Worm (Caenorhabditis elegans) whole organism, mixed stage, embryonic: ENCODE results near the gene fcmt-1.

Experiments used
- M03D4.4 ChIP-seq: sonication (generic microtip); optimal IDR thresholded peaks from 2 replicates; lab custom pipeline; 2017; ENCODE audit warnings: mild to moderate bottlenecking, missing genetic modification characterization, missing compliant biosample characterization
- bed-3 ChIP-seq: fragments of 200-800 bp; sonication (Bioruptor generic); optimal IDR thresholded peaks from 3 replicates; lab custom pipeline; 2018; ENCODE audit warnings: mild to moderate bottlenecking, missing genetic modification characterization, moderate library complexity, missing compliant biosample characterization
- blmp-1 ChIP-seq: fragments of 150-350 bp; optimal IDR thresholded peaks from 2 replicates; lab custom pipeline; 2014; ENCODE audit warnings: missing biosample characterization, missing genetic modification characterization
- ceh-39 ChIP-seq: fragments of 150-350 bp; optimal IDR thresholded peaks from 2 replicates; lab custom pipeline; 2014; ENCODE audit warnings: missing biosample characterization, missing genetic modification characterization
- ceh-43 ChIP-seq: fragments of 200-800 bp; sonication (Bioruptor generic); optimal IDR thresholded peaks from 2 replicates; lab custom pipeline; 2018; ENCODE audit warnings: mild to moderate bottlenecking, missing genetic modification characterization, moderate library complexity, missing compliant biosample characterization
- ceh-83 ChIP-seq: fragments of 200-800 bp; sonication (Bioruptor generic); optimal IDR thresholded peaks from 2 replicates; lab custom pipeline; 2018; ENCODE audit warnings: mild to moderate bottlenecking, missing genetic modification characterization, missing compliant biosample characterization
- ces-1 ChIP-seq: fragments of 150-350 bp; optimal IDR thresholded peaks from 2 replicates; lab custom pipeline; 2014; ENCODE audit warnings: missing biosample characterization, missing genetic modification reagents, missing genetic modification characterization
- cnd-1 ChIP-seq: fragments of 200-800 bp; sonication (Bioruptor generic); optimal IDR thresholded peaks from 2 replicates; lab custom pipeline; 2018; ENCODE audit warnings: mild to moderate bottlenecking, missing genetic modification characterization, missing compliant biosample characterization
- drap-1 ChIP-seq: fragments of 200-800 bp; sonication (Bioruptor generic); optimal IDR thresholded peaks from 3 replicates; lab custom pipeline; 2018; ENCODE audit warnings: mild to moderate bottlenecking, missing genetic modification characterization, missing compliant biosample characterization
- elt-1 ChIP-seq: sonication (generic microtip); optimal IDR thresholded peaks from 2 replicates; lab custom pipeline; 2017; ENCODE audit warnings: missing genetic modification characterization, mild to moderate bottlenecking, missing compliant biosample characterization, antibody characterized with exemption, moderate library complexity, borderline replicate concordance; ENCODE audit not compliant: insufficient read depth
- elt-3 ChIP-seq: fragments of 150-350 bp; optimal IDR thresholded peaks from 2 replicates; lab custom pipeline; 2014; ENCODE audit warnings: missing biosample characterization, missing genetic modification characterization
- flh-1 ChIP-seq: fragments of 200-800 bp; sonication (Bioruptor generic); optimal IDR thresholded peaks from 2 replicates; lab custom pipeline; 2018; ENCODE audit warnings: mild to moderate bottlenecking, missing genetic modification characterization, moderate library complexity, missing compliant biosample characterization
- ham-2 ChIP-seq: fragments of 200-800 bp; sonication (Bioruptor generic); optimal IDR thresholded peaks from 2 replicates; lab custom pipeline; 2018; ENCODE audit warnings: mild to moderate bottlenecking, missing genetic modification characterization, missing compliant biosample characterization
- hlh-1 ChIP-seq: fragments of 150-350 bp; optimal IDR thresholded peaks from 2 replicates; lab custom pipeline; 2014; ENCODE audit warnings: missing biosample characterization, missing genetic modification reagents, missing genetic modification characterization
- lin-13 ChIP-seq: fragments of 150-350 bp; optimal IDR thresholded peaks from 2 replicates; lab custom pipeline; 2014; ENCODE audit warnings: missing biosample characterization, missing genetic modification characterization
- lin-32 ChIP-seq: fragments of 200-800 bp; sonication (Bioruptor generic); optimal IDR thresholded peaks from 2 replicates; lab custom pipeline; 2018; ENCODE audit warnings: mild to moderate bottlenecking, missing genetic modification characterization, missing compliant biosample characterization
- lsy-2 ChIP-seq: fragments of 150-350 bp; optimal IDR thresholded peaks from 2 replicates; lab custom pipeline; 2014; ENCODE audit warnings: missing biosample characterization, missing genetic modification characterization
- mab-5 ChIP-seq: fragments of 150-350 bp; optimal IDR thresholded peaks from 2 replicates; lab custom pipeline; 2014; ENCODE audit warnings: missing biosample characterization, missing genetic modification characterization
- mep-1 ChIP-seq: fragments of 150-350 bp; optimal IDR thresholded peaks from 2 replicates; lab custom pipeline; 2017; ENCODE audit warnings: missing biosample characterization, missing genetic modification reagents, missing genetic modification characterization, inconsistent platforms
- mls-2 ChIP-seq: sonication (generic microtip); optimal IDR thresholded peaks from 2 replicates; lab custom pipeline; 2016; ENCODE audit warnings: mild to moderate bottlenecking, missing genetic modification characterization, moderate library complexity, missing compliant biosample characterization
- nhr-12 ChIP-seq: fragments of 150-350 bp; optimal IDR thresholded peaks from 2 replicates; lab custom pipeline; 2014; ENCODE audit warnings: missing biosample characterization, missing genetic modification characterization
- nhr-2 ChIP-seq: fragments of 150-350 bp; optimal IDR thresholded peaks from 2 replicates; lab custom pipeline; 2014; ENCODE audit warnings: missing biosample characterization, missing genetic modification characterization
- nhr-237 ChIP-seq: fragments of 150-350 bp; optimal IDR thresholded peaks from 2 replicates; lab custom pipeline; 2014; ENCODE audit warnings: missing biosample characterization, missing genetic modification characterization
- nhr-28 ChIP-seq: fragments of 150-350 bp; optimal IDR thresholded peaks from 2 replicates; lab custom pipeline; 2014; ENCODE audit warnings: missing biosample characterization, missing genetic modification characterization
- nhr-76 ChIP-seq: sonication (generic microtip); optimal IDR thresholded peaks from 2 replicates; lab custom pipeline; 2017; ENCODE audit warnings: missing biosample characterization, missing genetic modification characterization
- pha-4 ChIP-seq: fragments of 150-350 bp; optimal IDR thresholded peaks from 2 replicates; lab custom pipeline; 2018; ENCODE audit warnings: missing biosample characterization, missing genetic modification reagents, missing genetic modification characterization
- sem-2 ChIP-seq: fragments of 200-800 bp; sonication (Bioruptor generic); optimal IDR thresholded peaks from 2 replicates; lab custom pipeline; 2018; ENCODE audit warnings: mild to moderate bottlenecking, missing genetic modification characterization, missing compliant biosample characterization
- snpc-4 ChIP-seq: fragments of 150-350 bp; optimal IDR thresholded peaks from 2 replicates; lab custom pipeline; 2014; ENCODE audit warnings: missing biosample characterization, missing genetic modification characterization
- sptf-1 ChIP-seq: sonication (generic microtip); optimal IDR thresholded peaks from 2 replicates; lab custom pipeline; 2017; ENCODE audit warnings: mild to moderate bottlenecking, missing genetic modification characterization, moderate library complexity, missing compliant biosample characterization
- tbx-8 ChIP-seq: fragments of 200-800 bp; sonication (Bioruptor generic); optimal IDR thresholded peaks from 2 replicates; lab custom pipeline; 2018; ENCODE audit warnings: mild to moderate bottlenecking, missing genetic modification characterization, moderate library complexity, missing compliant biosample characterization
- unc-120 ChIP-seq: sonication (generic microtip); optimal IDR thresholded peaks from 2 replicates; lab custom pipeline; 2017; ENCODE audit warnings: missing genetic modification characterization, missing compliant biosample characterization; ENCODE audit not compliant: poor library complexity, severe bottlenecking
- unc-39 ChIP-seq: fragments of 150-350 bp; optimal IDR thresholded peaks from 2 replicates; lab custom pipeline; 2014; ENCODE audit warnings: missing biosample characterization, missing genetic modification characterization
- unc-62 ChIP-seq: fragments of 150-350 bp; optimal IDR thresholded peaks from 2 replicates; lab custom pipeline; 2014; ENCODE audit warnings: missing biosample characterization, missing genetic modification reagents, missing genetic modification characterization
- zip-8 ChIP-seq: fragments of 150-350 bp; optimal IDR thresholded peaks from 2 replicates; lab custom pipeline; 2014; ENCODE audit warnings: missing biosample characterization, missing genetic modification characterization
- ztf-11 ChIP-seq: fragments of 150-350 bp; optimal IDR thresholded peaks from 2 replicates; lab custom pipeline; 2014; ENCODE audit warnings: missing biosample characterization, missing genetic modification characterization

The fcmt-1 gene

ce11 chrII:11709464-11709863 lies at the start of gene fcmt-1:
Gene fcmt-1, minus strand, starts transcription at chrII:11709564.
- TF ChIP-seq unc-62 (GFP tag; lab: Kevin White, UChicago): no peak
- no peak for TF ChIP-seq blmp-1
- no peak for TF ChIP-seq unc-39
- no peak for TF ChIP-seq lin-13 (tag; lab: Kevin White, UChicago)
- TF ChIP-seq flh-1 (GFP tag; lab: Kevin White, UChicago): no peak
- TF ChIP-seq elt-1 (tag; lab: Kevin White, UChicago): no peak
- no peak for TF ChIP-seq nhr-2 (tag; lab: Kevin White, UChicago)
- TF ChIP-seq drap-1 (GFP tag; lab: Kevin White, UChicago): no peak
- TF ChIP-seq snpc-4 (tag; lab: Kevin White, UChicago): no peak
- TF ChIP-seq nhr-76: no peak
- no peak for TF ChIP-seq lsy-2 (tag; lab: Kevin White, UChicago)
- TF ChIP-seq bed-3 (GFP tag; lab: Kevin White, UChicago): no peak
- TF ChIP-seq mls-2 (tag; lab: Kevin White, UChicago): no peak
- TF ChIP-seq nhr-237 (tag; lab: Kevin White, UChicago): no peak
- no peak for TF ChIP-seq ceh-83 (GFP tag; lab: Kevin White, UChicago)
- no peak for TF ChIP-seq zip-8 (tag; lab: Kevin White, UChicago)
- no peak for TF ChIP-seq hlh-1 (tag; lab: Kevin White, UChicago)

- TF ChIP-seq ces-1 (GFP tag; lab: Kevin White, UChicago) (peak; percentile 43), mls-2 (tag; lab: Kevin White, UChicago) (no peak), nhr-2 (tag; lab: Kevin White, UChicago) (peak; percentile 59), ztf-11 (tag; lab: Kevin White, UChicago) (no peak), elt-3 (tag; lab: Kevin White, UChicago) (no peak), nhr-237 (tag; lab: Kevin White, UChicago) (no peak)
- TF ChIP-seq, all 35 proteins: peak for 2
Observed at ce11 chrII:11756684-11757107, 47.3 kb upstream of the fcmt-1 start.

DNA sequence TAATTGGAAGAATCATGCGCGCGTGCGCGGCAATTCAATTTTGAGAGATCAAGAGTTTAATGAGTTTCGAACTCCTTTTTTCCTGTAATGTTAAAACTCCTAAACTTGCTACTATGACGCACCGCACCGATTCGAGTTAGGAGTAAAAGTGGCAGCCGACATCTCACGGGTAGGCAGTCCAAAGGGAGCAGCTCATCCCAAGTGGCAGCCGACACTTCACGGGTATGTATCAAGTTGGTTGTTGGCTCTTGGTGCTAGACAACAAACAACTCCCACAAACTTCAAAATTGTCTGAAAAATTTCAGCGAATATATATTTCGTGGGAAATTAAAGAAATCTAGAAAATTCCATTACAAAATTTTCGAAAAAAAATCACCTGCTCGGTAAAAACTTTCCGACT lies 43.8 kb upstream of the fcmt-1 start:
- TF ChIP-seq unc-39: no peak
- peak; percentile 71 for TF ChIP-seq ces-1 (GFP tag; lab: Kevin White, UChicago)

DNA sequence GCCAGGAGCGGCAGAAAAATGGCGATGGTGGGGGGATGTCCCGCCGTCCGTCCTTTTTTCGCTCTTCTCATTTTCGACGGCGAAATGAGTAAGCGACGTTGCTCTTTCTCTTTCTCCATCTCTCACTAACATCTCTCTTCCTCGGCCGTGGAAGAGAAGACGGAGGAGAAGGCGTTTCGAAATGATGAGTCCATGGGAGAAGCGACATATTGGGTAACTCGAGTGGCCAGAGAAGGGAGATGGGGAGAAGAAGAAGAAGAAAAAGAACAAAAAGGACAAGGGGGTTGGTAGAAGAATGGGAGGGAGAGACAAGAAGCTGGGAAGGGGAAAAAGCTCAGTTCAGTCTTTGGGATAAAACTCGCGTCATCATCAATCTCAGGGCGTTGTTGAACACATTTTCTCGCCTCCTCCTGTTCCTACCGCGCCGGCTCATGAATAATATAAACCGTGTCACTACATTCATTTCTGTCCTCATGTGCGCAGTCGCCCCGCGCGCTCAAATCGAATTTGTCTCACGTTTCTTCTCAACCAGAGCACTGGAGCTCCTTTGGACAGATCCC lies 42.3 kb upstream of the fcmt-1 start:
- TF ChIP-seq ces-1 (GFP tag; lab: Kevin White, UChicago) (peak; percentile 76), unc-62 (GFP tag; lab: Kevin White, UChicago) (peak; percentile 15), blmp-1 (no peak), pha-4 (tag; lab: Kevin White, UChicago) (no peak), mep-1 (tag; lab: Kevin White, UChicago) (peak; percentile 22), mls-2 (tag; lab: Kevin White, UChicago) (peak; percentile 54)

DNA sequence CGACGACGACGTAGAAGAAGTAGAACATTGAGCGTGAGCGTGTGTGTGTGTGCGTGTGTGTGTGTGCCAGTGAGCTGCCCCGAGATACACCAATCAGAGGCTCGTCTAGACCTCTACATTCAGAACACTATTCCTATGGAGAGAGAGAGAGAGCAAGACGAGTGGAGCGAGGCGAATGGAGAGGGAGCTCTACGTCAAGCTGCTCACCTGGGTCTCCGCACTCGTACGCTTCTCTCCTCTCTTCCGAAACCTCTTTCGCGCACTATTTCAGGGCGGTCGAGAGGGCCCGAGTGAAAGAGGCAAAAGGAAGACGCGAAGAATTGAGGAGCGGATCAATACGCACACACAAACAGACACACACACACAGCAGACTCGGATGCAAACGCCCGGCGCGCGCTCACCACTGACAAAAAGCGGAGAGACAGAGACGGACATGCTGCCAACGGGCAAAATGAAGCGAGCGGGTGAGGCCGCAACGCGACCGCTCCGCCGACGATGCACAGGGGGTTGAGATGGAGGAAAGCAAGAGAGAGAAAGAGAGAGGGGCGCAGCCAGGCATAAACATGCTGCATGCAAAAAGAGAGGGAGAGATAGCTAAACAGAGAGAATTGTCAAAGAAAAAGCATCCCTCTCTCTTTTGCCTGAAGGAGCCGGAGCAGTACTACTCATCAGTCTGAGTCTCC lies 40.3 kb upstream of the fcmt-1 start:
- peak; percentile 36 for TF ChIP-seq lin-32 (GFP tag; lab: Kevin White, UChicago)
- peak; percentile 74 for TF ChIP-seq pha-4 (tag; lab: Kevin White, UChicago)
- TF ChIP-seq ces-1 (GFP tag; lab: Kevin White, UChicago): peak; percentile 42
- no peak for TF ChIP-seq blmp-1
- TF ChIP-seq lsy-2 (tag; lab: Kevin White, UChicago): peak; percentile 67
- peak; percentile 65 for TF ChIP-seq mls-2 (tag; lab: Kevin White, UChicago)
- TF ChIP-seq sem-2: no peak
- TF ChIP-seq elt-3 (tag; lab: Kevin White, UChicago): no peak
- peak; percentile 9 for TF ChIP-seq unc-39
- TF ChIP-seq cnd-1 (tag; lab: Kevin White, UChicago): peak; percentile 29
- peak; percentile 54 for TF ChIP-seq lin-13 (tag; lab: Kevin White, UChicago)
- TF ChIP-seq flh-1 (GFP tag; lab: Kevin White, UChicago): peak; percentile 32
- TF ChIP-seq bed-3 (GFP tag; lab: Kevin White, UChicago): no peak
- TF ChIP-seq nhr-2 (tag; lab: Kevin White, UChicago): peak; percentile 22
- TF ChIP-seq mab-5 (tag; lab: Kevin White, UChicago): no peak
- no peak for TF ChIP-seq ztf-11 (tag; lab: Kevin White, UChicago)
- TF ChIP-seq unc-62 (GFP tag; lab: Kevin White, UChicago): peak; percentile 71
- no peak for TF ChIP-seq nhr-76
- peak; percentile 74 for TF ChIP-seq ceh-83 (GFP tag; lab: Kevin White, UChicago)
- peak; percentile 31 for TF ChIP-seq ceh-39
- TF ChIP-seq hlh-1 (tag; lab: Kevin White, UChicago): peak; percentile 76
- peak; percentile 35 for TF ChIP-seq nhr-237 (tag; lab: Kevin White, UChicago)
- no peak for TF ChIP-seq nhr-28 (tag; lab: Kevin White, UChicago)
- TF ChIP-seq snpc-4 (tag; lab: Kevin White, UChicago): no peak
- TF ChIP-seq mep-1 (tag; lab: Kevin White, UChicago): peak; percentile 65
- peak; percentile 58 for TF ChIP-seq sptf-1 (tag; lab: Kevin White, UChicago)
- no peak for TF ChIP-seq zip-8 (tag; lab: Kevin White, UChicago)
- no peak for TF ChIP-seq elt-1 (tag; lab: Kevin White, UChicago)
- peak; percentile 51 for TF ChIP-seq tbx-8
- no peak for TF ChIP-seq ceh-43 (GFP tag; lab: Kevin White, UChicago)
- peak; percentile 78 for TF ChIP-seq drap-1 (GFP tag; lab: Kevin White, UChicago)
- TF ChIP-seq unc-120 (tag; lab: Kevin White, UChicago): peak; percentile 99
- peak; percentile 99 for TF ChIP-seq ham-2 (GFP tag; lab: Kevin White, UChicago)
- TF ChIP-seq M03D4.4 (tag; lab: Kevin White, UChicago): peak; percentile 83
- no peak for TF ChIP-seq nhr-12 (tag; lab: Kevin White, UChicago)
